Fruit fly (Drosophila melanogaster): Measurements from ENCODE around the gene CG8927.

The CG8927 gene

dm6 chr3R:16146632-16147453 is 34.0 kb upstream of the CG8927 start, which contains the start of the genes Mic26-27 and CG5916 (continued):
- TF ChIP-seq vvl (GFP tag; IDR thresholded peaks at IDR 0.05) (peak; percentile 81), CG12219 (GFP tag; optimal IDR thresholded peaks at IDR 0.05) (no peak), H15 (GFP tag; IDR thresholded peaks at IDR 0.05) (peak; percentile 92), ind (GFP tag; optimal IDR thresholded peaks at IDR 0.05) (peak; percentile 73), mld (GFP tag; IDR thresholded peaks at IDR 0.05; ENCODE audit: partially characterized antibody) (peak; percentile 95), CG7556 (GFP tag; optimal IDR thresholded peaks at IDR 0.05) (peak; percentile 29), Spps (tag; optimal IDR thresholded peaks at IDR 0.05) (no peak), Max (GFP tag; optimal IDR thresholded peaks at IDR 0.05) (peak; percentile 88), Nf-YC (tag; optimal IDR thresholded peaks at IDR 0.05) (peak; percentile 63), unc-4 (GFP tag; IDR thresholded peaks at IDR 0.05; ENCODE audit: partially characterized antibody) (peak; percentile 99), Oaz (GFP tag; IDR thresholded peaks at IDR 0.05) (peak; percentile 79), Pdp1 (GFP tag; optimal IDR thresholded peaks at IDR 0.05) (peak; percentile 76 to 100), pan (optimal IDR thresholded peaks at IDR 0.05) (no peak), pan (GFP tag; optimal IDR thresholded peaks at IDR 0.05 in 1 of 2, IDR thresholded peaks at IDR 0.05 in 1 of 2) (peak in 1 of 2 experiments; percentile 68), Hmx (GFP tag; optimal IDR thresholded peaks at IDR 0.05) (no peak), wor (GFP tag; IDR thresholded peaks at IDR 0.05) (peak; percentile 85), Stat92E (GFP tag; optimal IDR thresholded peaks at IDR 0.05) (no peak), lilli (GFP tag; optimal IDR thresholded peaks at IDR 0.05) (peak; percentile 81), ato (GFP tag; IDR thresholded peaks at IDR 0.05; ENCODE audit: partially characterized antibody) (peak; percentile 95), Jarid2 (GFP tag; optimal IDR thresholded peaks at IDR 0.05) (no peak), CG18476 (GFP tag; optimal IDR thresholded peaks at IDR 0.05) (peak; percentile 58), repo (GFP tag; optimal IDR thresholded peaks at IDR 0.05) (peak; percentile 69), sim (GFP tag; IDR thresholded peaks at IDR 0.05) (no peak), CG12659 (GFP tag; optimal IDR thresholded peaks at IDR 0.05) (peak; percentile 82), CG12744 (GFP tag; optimal IDR thresholded peaks at IDR 0.05) (peak; percentile 62), sob (GFP tag; IDR thresholded peaks at IDR 0.05) (peak; percentile 91), bcd (GFP tag; optimal IDR thresholded peaks at IDR 0.05) (peak; percentile 82), CG8388 (GFP tag; optimal IDR thresholded peaks at IDR 0.05) (peak; percentile 38), ac (GFP tag; optimal IDR thresholded peaks at IDR 0.05) (no peak), Ada2b (GFP tag; IDR thresholded peaks at IDR 0.05) (peak; percentile 83), CG1792 (GFP tag; optimal IDR thresholded peaks at IDR 0.05) (peak; percentile 99), az2 (GFP tag; optimal IDR thresholded peaks at IDR 0.05) (peak; percentile 58), al (GFP tag; IDR thresholded peaks at IDR 0.05) (peak; percentile 60; the same call in 1 of the 2 replicates), sc (optimal IDR thresholded peaks at IDR 0.05) (no peak), sc (GFP tag; optimal IDR thresholded peaks at IDR 0.05) (peak; percentile 34), CG15514 (GFP tag; optimal IDR thresholded peaks at IDR 0.05) (peak; percentile 99), Sry-δ (GFP tag; optimal IDR thresholded peaks at IDR 0.05) (peak; percentile 94), CG7786 (GFP tag; optimal IDR thresholded peaks at IDR 0.05) (peak; percentile 91), slp2 (GFP tag; optimal IDR thresholded peaks at IDR 0.05) (peak; percentile 69), CG4707 (GFP tag; optimal IDR thresholded peaks at IDR 0.05) (no peak), ara (GFP tag; IDR thresholded peaks at IDR 0.05) (peak; percentile 87), CG10431 (GFP tag; optimal IDR thresholded peaks at IDR 0.05) (no peak), sens (GFP tag) (peak; percentile 94), CG18011 (GFP tag; optimal IDR thresholded peaks at IDR 0.05) (peak; percentile 71), CG15269 (tag; optimal IDR thresholded peaks at IDR 0.05) (no peak), gem (tag; optimal IDR thresholded peaks at IDR 0.05) (peak; percentile 94), CG12769 (tag; optimal IDR thresholded peaks at IDR 0.05) (no peak), CG10565 (GFP tag; optimal IDR thresholded peaks at IDR 0.05) (peak; percentile 2), Lpt (GFP tag; optimal IDR thresholded peaks at IDR 0.05) (no peak)
